Fruit fly (Drosophila melanogaster) whole organism, wandering third instar larva: ENCODE measurements around the gene CG11634.

Experiments
- GATAd ChIP-seq: sonication (Bioruptor generic); optimal IDR thresholded peaks from 2 replicates; lab custom pipeline; 2016; ENCODE audit warnings: missing biosample characterization, missing genetic modification characterization
- Hr78 ChIP-seq: fragments of >200 bp; optimal IDR thresholded peaks from 2 replicates; lab custom pipeline; 2017; ENCODE audit warnings: missing biosample characterization, missing genetic modification characterization
- Hr83 ChIP-seq: fragments of 200-300 bp; sonication (Bioruptor generic); optimal IDR thresholded peaks from 2 replicates; lab custom pipeline; 2016; ENCODE audit warnings: missing biosample characterization, mild to moderate bottlenecking, missing genetic modification characterization, moderate library complexity; ENCODE audit not compliant: poor library complexity, severe bottlenecking
- br ChIP-seq: fragments of 200-800 bp; sonication (Bioruptor generic); optimal IDR thresholded peaks from 2 replicates; lab custom pipeline; 2016; ENCODE audit warnings: missing biosample characterization, missing genetic modification characterization
- dmrt93B ChIP-seq: fragments of 200-800 bp; sonication (Bioruptor generic); optimal IDR thresholded peaks from 2 replicates; lab custom pipeline; 2018; ENCODE audit warnings: missing biosample characterization, mild to moderate bottlenecking, missing genetic modification characterization
- foxo ChIP-seq, 2 experiments: fragments of 200-800 bp; sonication (Bioruptor generic); optimal IDR thresholded peaks; 2 replicates in 1 of 2; 3 replicates in 1 of 2; lab custom pipeline; 2016 to 2017; ENCODE audit warnings: missing biosample characterization in 2 of 2, missing genetic modification characterization in 2 of 2
- psq ChIP-seq: fragments of 200-800 bp; sonication (Bioruptor generic); optimal IDR thresholded peaks from 3 replicates; lab custom pipeline; 2017; ENCODE audit warnings: missing biosample characterization, mild to moderate bottlenecking, missing genetic modification characterization, moderate library complexity
- tai ChIP-seq: sonication (Bioruptor generic); optimal IDR thresholded peaks from 2 replicates; lab custom pipeline; 2016; ENCODE audit warnings: missing biosample characterization, missing genetic modification characterization
- usp ChIP-seq: fragments of >200 bp; optimal IDR thresholded peaks from 2 replicates; lab custom pipeline; 2017; ENCODE audit warnings: missing biosample characterization, missing genetic modification characterization

dm6 chr2L:21887582-21887981, 28.5 kb upstream of the CG11634 start:
- TF ChIP-seq dmrt93B (GFP tag; lab: Kevin White, UChicago) (no peak), GATAd (GFP tag; lab: Kevin White, UChicago) (no peak), tai (GFP tag; lab: Kevin White, UChicago) (no peak), usp (GFP tag; lab: Kevin White, UChicago) (no peak), br (GFP tag; lab: Kevin White, UChicago) (no peak), Hr78 (GFP tag; lab: Kevin White, UChicago) (no peak), Hr83 (GFP tag; lab: Kevin White, UChicago) (no peak), foxo (GFP tag; optimal IDR thresholded peaks at IDR 0.05; lab: Kevin White, UChicago) (no peak), psq (GFP tag; lab: Kevin White, UChicago) (no peak)
